Worm (Caenorhabditis elegans) whole organism, L2 larva: ENCODE measurements around the gene nhr-256.

Experiments used
- C34F6.9 ChIP-seq: fragments of 150-350 bp; optimal IDR thresholded peaks from 2 replicates; lab custom pipeline; 2014; ENCODE audit warnings: missing biosample characterization, missing genetic modification characterization
- F13H6.1 ChIP-seq: sonication (generic microtip); optimal IDR thresholded peaks from 2 replicates; lab custom pipeline; 2016; ENCODE audit warnings: missing genetic modification characterization, missing compliant biosample characterization
- ZK546.5 ChIP-seq: sonication (generic microtip); optimal IDR thresholded peaks from 2 replicates; lab custom pipeline; 2017; ENCODE audit warnings: missing biosample characterization, missing genetic modification characterization
- blmp-1 ChIP-seq: sonication (generic microtip); optimal IDR thresholded peaks from 2 replicates; lab custom pipeline; 2017; ENCODE audit warnings: missing genetic modification characterization, mild to moderate bottlenecking, missing compliant biosample characterization, antibody characterized with exemption, moderate library complexity; ENCODE audit not compliant: insufficient read depth
- ceh-16 ChIP-seq: fragments of 150-350 bp; optimal IDR thresholded peaks from 2 replicates; lab custom pipeline; 2014; ENCODE audit warnings: missing biosample characterization, missing genetic modification characterization
- crh-2 ChIP-seq: sonication (generic microtip); optimal IDR thresholded peaks from 2 replicates; lab custom pipeline; 2017; ENCODE audit warnings: missing biosample characterization, missing genetic modification characterization
- egl-27 ChIP-seq: sonication (generic microtip); optimal IDR thresholded peaks from 3 replicates; lab custom pipeline; 2017; ENCODE audit warnings: missing biosample characterization, missing genetic modification reagents, missing genetic modification characterization
- elt-1 ChIP-seq: fragments of 150-350 bp; optimal IDR thresholded peaks from 2 replicates; lab custom pipeline; 2014; ENCODE audit warnings: missing biosample characterization, missing genetic modification characterization
- elt-3 ChIP-seq: sonication (generic microtip); optimal IDR thresholded peaks from 2 replicates; lab custom pipeline; 2017; ENCODE audit warnings: missing biosample characterization, missing genetic modification characterization
- fos-1 ChIP-seq: fragments of 150-350 bp; optimal IDR thresholded peaks from 2 replicates; lab custom pipeline; 2014; ENCODE audit warnings: missing biosample characterization, missing genetic modification characterization
- gmeb-1 ChIP-seq: fragments of 150-350 bp; optimal IDR thresholded peaks from 2 replicates; lab custom pipeline; 2014; ENCODE audit warnings: missing biosample characterization, missing genetic modification characterization
- lin-39 ChIP-seq: fragments of 150-350 bp; optimal IDR thresholded peaks from 2 replicates; lab custom pipeline; 2014; ENCODE audit warnings: missing biosample characterization, missing genetic modification reagents, missing genetic modification characterization
- lsy-2 ChIP-seq, 2 experiments: fragments of 150-350 bp in 1 of 2; sonication (generic microtip) in 1 of 2; optimal IDR thresholded peaks; 2 replicates each; lab custom pipeline; 2014 to 2017; ENCODE audit warnings: missing biosample characterization in 2 of 2, missing genetic modification characterization in 2 of 2
- nhr-10 ChIP-seq: sonication (generic microtip); optimal IDR thresholded peaks from 2 replicates; lab custom pipeline; 2017; ENCODE audit warnings: missing biosample characterization, missing genetic modification characterization
- nhr-12 ChIP-seq: fragments of 150-350 bp; optimal IDR thresholded peaks from 2 replicates; lab custom pipeline; 2014; ENCODE audit warnings: missing biosample characterization, missing genetic modification characterization
- nhr-129 ChIP-seq: fragments of 150-350 bp; optimal IDR thresholded peaks from 2 replicates; lab custom pipeline; 2014; ENCODE audit warnings: missing biosample characterization, missing genetic modification characterization
- nhr-21 ChIP-seq: fragments of 150-350 bp; optimal IDR thresholded peaks from 2 replicates; lab custom pipeline; 2014; ENCODE audit warnings: missing biosample characterization, missing genetic modification characterization
- nhr-237 ChIP-seq: fragments of 150-350 bp; optimal IDR thresholded peaks from 2 replicates; lab custom pipeline; 2014; ENCODE audit warnings: missing biosample characterization, missing genetic modification characterization
- nhr-25 ChIP-seq: fragments of 150-350 bp; sonication (generic microtip); optimal IDR thresholded peaks from 3 replicates; lab custom pipeline; 2014; ENCODE audit warnings: missing biosample characterization, missing genetic modification characterization
- nhr-6 ChIP-seq: fragments of 150-350 bp; optimal IDR thresholded peaks from 2 replicates; lab custom pipeline; 2014; ENCODE audit warnings: missing biosample characterization, missing genetic modification characterization
- sem-4 ChIP-seq: fragments of 150-350 bp; optimal IDR thresholded peaks from 2 replicates; lab custom pipeline; 2014; ENCODE audit warnings: missing biosample characterization, missing genetic modification reagents, missing genetic modification characterization
- sma-3 ChIP-seq: sonication (generic microtip); optimal IDR thresholded peaks from 2 replicates; lab custom pipeline; 2016; ENCODE audit warnings: missing genetic modification reagents, missing genetic modification characterization, missing compliant biosample characterization
- snpc-4 ChIP-seq: fragments of 150-350 bp; optimal IDR thresholded peaks from 2 replicates; lab custom pipeline; 2014; ENCODE audit warnings: missing biosample characterization, missing genetic modification characterization
- unc-39 ChIP-seq: fragments of 150-350 bp; optimal IDR thresholded peaks from 2 replicates; lab custom pipeline; 2014; ENCODE audit warnings: missing biosample characterization, missing genetic modification characterization
- zag-1 ChIP-seq: fragments of 150-350 bp; optimal IDR thresholded peaks from 2 replicates; lab custom pipeline; 2014; ENCODE audit warnings: missing biosample characterization, missing genetic modification characterization
- ztf-1 ChIP-seq: fragments of 200-800 bp; sonication (Bioruptor generic); conservative IDR thresholded peaks from 2 replicates; pipeline ENCODE4 v1.3.6; 2022; ENCODE audit warnings: missing genetic modification characterization, missing compliant biosample characterization
- ztf-11 ChIP-seq: sonication (generic microtip); optimal IDR thresholded peaks from 2 replicates; lab custom pipeline; 2017; ENCODE audit warnings: missing biosample characterization, missing genetic modification characterization

The nhr-256 gene

ce11 chrV:1788157-1788556 lies 44.6 kb downstream of the nhr-256 start, which contains the start of gene F36H9.2:
F36H9.2 (plus strand) TSS chrV:1788457.
- TF ChIP-seq C34F6.9 (tag; lab: Kevin White, UChicago) (no peak), ztf-1 (no peak)

ce11 chrV:1789495-1789894 lies 45.9 kb downstream of the nhr-256 start:
- TF ChIP-seq ztf-11 (tag; lab: Kevin White, UChicago) (no peak), nhr-10 (no peak), ZK546.5 (tag; lab: Kevin White, UChicago) (no peak), blmp-1 (tag; lab: Kevin White, UChicago) (peak; percentile 59), sma-3 (peak; percentile 26), sem-4 (tag; lab: Kevin White, UChicago) (peak; percentile 3), C34F6.9 (tag; lab: Kevin White, UChicago) (no peak), F13H6.1 (tag; lab: Kevin White, UChicago) (no peak), gmeb-1 (no peak), nhr-21 (tag; lab: Kevin White, UChicago) (peak; percentile 78), nhr-6 (no peak), nhr-25 (tag; lab: Kevin White, UChicago) (peak; percentile 76)
- TF ChIP-seq, all 48 proteins: peak for 5

DNA sequence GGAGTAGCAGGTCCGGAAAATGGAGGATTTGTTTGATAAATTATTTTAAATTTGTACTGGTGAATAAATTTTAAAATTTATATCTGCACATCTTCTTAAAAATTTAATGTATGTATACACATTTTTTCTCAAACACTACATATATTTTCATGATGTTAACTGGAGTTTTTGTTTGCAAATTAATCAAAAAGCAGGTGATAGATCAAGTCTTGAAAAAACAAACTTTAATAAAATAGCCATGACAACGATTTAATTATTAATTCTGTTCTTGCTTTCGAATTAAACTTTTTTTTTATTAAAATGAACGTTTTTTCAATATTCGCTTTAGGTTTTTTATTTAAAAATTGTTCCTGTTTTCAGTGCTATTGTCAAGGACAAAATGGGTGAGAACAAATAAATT lies 50.6 kb downstream of the nhr-256 start, which contains the start of gene F36H9.1:
Gene F36H9.1, plus strand, starts transcription at position 301 of the 400 bp plus-strand sequence.
- TF ChIP-seq crh-2 (tag; lab: Kevin White, UChicago) (no peak), ceh-16 (tag; lab: Kevin White, UChicago) (no peak), elt-3 (tag; lab: Kevin White, UChicago) (no peak), sma-3 (no peak), elt-1 (tag; lab: Kevin White, UChicago) (no peak), C34F6.9 (tag; lab: Kevin White, UChicago) (no peak), fos-1 (no peak), zag-1 (no peak), nhr-237 (no peak), blmp-1 (tag; lab: Kevin White, UChicago) (no peak), snpc-4 (no peak), lsy-2 (tag; optimal IDR thresholded peaks at IDR 0.05; lab: Kevin White, UChicago) (no peak), nhr-129 (tag; lab: Kevin White, UChicago) (no peak), nhr-12 (tag; lab: Kevin White, UChicago) (no peak), lin-39 (tag; lab: Kevin White, UChicago) (no peak), unc-39 (no peak), egl-27 (tag; lab: Kevin White, UChicago) (no peak), ZK546.5 (tag; lab: Kevin White, UChicago) (no peak), ztf-1 (no peak)
